Fruit fly (Drosophila melanogaster) whole organism, embryonic: ENCODE measurements around the gene mRpL14.

Experiments
- Adf1 ChIP-seq: fragments of 200-800 bp; sonication (Bioruptor generic); IDR thresholded peaks from 2 replicates; pipeline ENCODE4 v1.3.6; 2022; ENCODE audit warnings: missing biosample characterization, missing genetic modification characterization
- CG10209 ChIP-seq: fragments of 200-800 bp; sonication (Bioruptor generic); optimal IDR thresholded peaks from 3 replicates; lab custom pipeline; 2017; ENCODE audit warnings: missing biosample characterization, mild to moderate bottlenecking, missing genetic modification characterization, missing genetic modification reagents
- CG11456 ChIP-seq: fragments of 200-800 bp; sonication (Bioruptor generic); IDR thresholded peaks from 3 replicates; pipeline ENCODE4 v1.3.6; 2022; ENCODE audit warnings: missing biosample characterization, missing genetic modification characterization
- CG11560 ChIP-seq: fragments of 200-800 bp; sonication (Bioruptor generic); IDR thresholded peaks from 3 replicates; pipeline ENCODE4 v1.3.6; 2022; ENCODE audit warnings: missing biosample characterization, missing genetic modification characterization
- CG15479 ChIP-seq: fragments of 200-800 bp; sonication (Bioruptor generic); optimal IDR thresholded peaks from 3 replicates; lab custom pipeline; 2019; ENCODE audit warnings: missing biosample characterization, mild to moderate bottlenecking, missing genetic modification characterization, moderate library complexity
- CG17912 ChIP-seq: fragments of 200-800 bp; sonication (Bioruptor generic); optimal IDR thresholded peaks from 2 replicates; lab custom pipeline; 2018; ENCODE audit warnings: missing biosample characterization, mild to moderate bottlenecking, missing genetic modification characterization
- CG2199 ChIP-seq: fragments of 200-800 bp; sonication (Bioruptor generic); IDR thresholded peaks from 3 replicates; pipeline ENCODE4 v1.3.6; 2022; ENCODE audit warnings: missing biosample characterization, missing genetic modification characterization
- CG3838 ChIP-seq: fragments of 200-800 bp; sonication (Bioruptor generic); optimal IDR thresholded peaks from 3 replicates; lab custom pipeline; 2016; ENCODE audit warnings: missing biosample characterization, missing genetic modification characterization
- CG4360 ChIP-seq: fragments of 200-800 bp; sonication (Bioruptor generic); IDR thresholded peaks from 2 replicates; pipeline ENCODE4 v1.3.6; 2022; ENCODE audit warnings: missing biosample characterization, missing genetic modification characterization
- CG8359 ChIP-seq: fragments of 200-800 bp; sonication (Bioruptor generic); optimal IDR thresholded peaks from 2 replicates; lab custom pipeline; 2017; ENCODE audit warnings: missing biosample characterization, mild to moderate bottlenecking, missing genetic modification characterization, borderline replicate concordance
- CG8765 ChIP-seq: fragments of 200-800 bp; sonication (Bioruptor generic); IDR thresholded peaks from 2 replicates; pipeline ENCODE4 v1.3.6; 2022; ENCODE audit warnings: missing biosample characterization, missing genetic modification characterization
- CG8924 ChIP-seq: fragments of 200-800 bp; optimal IDR thresholded peaks from 3 replicates; lab custom pipeline; 2019; ENCODE audit warnings: missing biosample characterization, mild to moderate bottlenecking, missing genetic modification characterization, moderate library complexity
- CG9932 ChIP-seq: fragments of 200-800 bp; sonication (Bioruptor generic); IDR thresholded peaks from 2 replicates; pipeline ENCODE4 v1.3.6; 2022; ENCODE audit warnings: missing biosample characterization, missing genetic modification characterization
- D ChIP-seq, 2 experiments: fragments of 200-800 bp in 1 of 2; fragments of >200 bp in 1 of 2; sonication (Bioruptor generic) in 1 of 2; optimal IDR thresholded peaks; 2 replicates in 1 of 2; 3 replicates in 1 of 2; lab custom pipeline; 2017; ENCODE audit warnings: mild to moderate bottlenecking in 1 of 2, missing biosample characterization in 1 of 2, missing genetic modification characterization in 1 of 2, missing genetic modification reagents in 1 of 2
- Doc3 ChIP-seq: fragments of 200-800 bp; sonication (Bioruptor generic); IDR thresholded peaks from 3 replicates; pipeline ENCODE4 v1.3.6; 2022; ENCODE audit warnings: missing biosample characterization, missing genetic modification characterization; ENCODE audit not compliant: partially characterized antibody
- Ets65A ChIP-seq: fragments of 200-800 bp; sonication (Bioruptor generic); peaks from one replicate; lab custom pipeline; 2016; ENCODE audit warnings: missing biosample characterization, missing genetic modification characterization
- Hr51 ChIP-seq, 2 experiments: fragments of 200-800 bp; sonication (Bioruptor generic); optimal IDR thresholded peaks; 2 replicates in 1 of 2; 3 replicates in 1 of 2; lab custom pipeline; 2016 to 2018; ENCODE audit warnings: missing biosample characterization in 2 of 2, missing genetic modification characterization in 2 of 2, mild to moderate bottlenecking in 1 of 2, moderate library complexity in 1 of 2
- Kr ChIP-seq: fragments of 200-800 bp; sonication (Bioruptor generic); optimal IDR thresholded peaks from 2 replicates; lab custom pipeline; 2017; ENCODE audit warnings: missing biosample characterization, mild to moderate bottlenecking, missing genetic modification characterization
- Med ChIP-seq: fragments of 200-800 bp; sonication (Bioruptor generic); peaks from one replicate; lab custom pipeline; 2016; ENCODE audit warnings: missing biosample characterization, missing genetic modification characterization, mild to moderate bottlenecking, inconsistent platforms, moderate library complexity
- cg ChIP-seq: fragments of 200-800 bp; sonication (Bioruptor generic); optimal IDR thresholded peaks from 3 replicates; lab custom pipeline; 2019; ENCODE audit warnings: missing biosample characterization, mild to moderate bottlenecking, missing genetic modification characterization, moderate library complexity
- chm ChIP-seq: fragments of 200-800 bp; sonication (Bioruptor generic); IDR thresholded peaks from 2 replicates; pipeline ENCODE4 v1.3.6; 2022; ENCODE audit warnings: missing biosample characterization, missing genetic modification characterization
- crol ChIP-seq: fragments of 200-800 bp; sonication (Bioruptor generic); IDR thresholded peaks from 2 replicates; pipeline ENCODE4 v1.3.6; 2022; ENCODE audit warnings: missing biosample characterization, missing genetic modification characterization
- eyg ChIP-seq: fragments of 200-800 bp; sonication (Bioruptor generic); optimal IDR thresholded peaks from 3 replicates; lab custom pipeline; 2016; ENCODE audit warnings: missing biosample characterization, missing genetic modification characterization
- ind ChIP-seq: fragments of 200-800 bp; sonication (Bioruptor generic); optimal IDR thresholded peaks from 3 replicates; lab custom pipeline; 2016; ENCODE audit warnings: missing biosample characterization, missing genetic modification characterization
- kah ChIP-seq: fragments of 200-800 bp; sonication (Bioruptor generic); optimal IDR thresholded peaks from 2 replicates; lab custom pipeline; 2018; ENCODE audit warnings: missing biosample characterization, mild to moderate bottlenecking, missing genetic modification characterization
- kni ChIP-seq: fragments of 200-800 bp; sonication (Bioruptor generic); optimal IDR thresholded peaks from 3 replicates; lab custom pipeline; 2017; ENCODE audit warnings: mild to moderate bottlenecking, missing biosample characterization, missing genetic modification reagents, missing genetic modification characterization
- nerfin-2 ChIP-seq: fragments of 200-800 bp; sonication (Bioruptor generic); IDR thresholded peaks from 2 replicates; pipeline ENCODE4 v1.3.6; 2022; ENCODE audit warnings: missing biosample characterization, missing genetic modification characterization; ENCODE audit not compliant: partially characterized antibody
- onecut ChIP-seq: fragments of 200-800 bp; sonication (Bioruptor generic); IDR thresholded peaks from 2 replicates; pipeline ENCODE4 v1.3.6; 2022; ENCODE audit warnings: missing biosample characterization, missing genetic modification characterization
- p53 ChIP-seq: fragments of 200-800 bp; sonication (Bioruptor generic); optimal IDR thresholded peaks from 2 replicates; lab custom pipeline; 2016; ENCODE audit warnings: missing biosample characterization, missing genetic modification characterization
- pros ChIP-seq: fragments of 200-800 bp; sonication (Bioruptor generic); optimal IDR thresholded peaks from 3 replicates; lab custom pipeline; 2019; ENCODE audit warnings: missing biosample characterization, mild to moderate bottlenecking, missing genetic modification characterization, moderate library complexity
- tll ChIP-seq, 2 experiments: fragments of 200-800 bp in 1 of 2; fragments of >200 bp in 1 of 2; sonication (Bioruptor generic) in 1 of 2; optimal IDR thresholded peaks; 2 replicates each; lab custom pipeline; 2017 to 2019; ENCODE audit warnings: missing biosample characterization in 2 of 2, missing genetic modification characterization in 2 of 2, mild to moderate bottlenecking in 1 of 2, moderate library complexity in 1 of 2
- twi ChIP-seq: fragments of 200-800 bp; optimal IDR thresholded peaks from 2 replicates; lab custom pipeline; 2019; ENCODE audit warnings: missing biosample characterization, mild to moderate bottlenecking, missing genetic modification characterization, moderate library complexity
- zen ChIP-seq: fragments of 200-800 bp; sonication (Bioruptor generic); optimal IDR thresholded peaks from 3 replicates; lab custom pipeline; 2018; ENCODE audit warnings: missing biosample characterization, mild to moderate bottlenecking, missing genetic modification characterization, moderate library complexity
- zen2 ChIP-seq: fragments of 200-800 bp; sonication (Bioruptor generic); IDR thresholded peaks from 3 replicates; pipeline ENCODE4 v1.3.6; 2022; ENCODE audit warnings: missing biosample characterization, missing genetic modification characterization; ENCODE audit not compliant: partially characterized antibody

The mRpL14 gene

dm6 chrX:2321900-2322555 lies 22.4 kb downstream of the mRpL14 start (continued):
- peak; percentile 57 for TF ChIP-seq CG9932
- peak; percentile 33 to 60 for TF ChIP-seq Hr51 (GFP tag; optimal IDR thresholded peaks at IDR 0.05; lab: Kevin White, UChicago)
- TF ChIP-seq Doc3 = no peak
- TF ChIP-seq p53 (GFP tag; lab: Kevin White, UChicago) = no peak
- TF ChIP-seq eyg (GFP tag; lab: Kevin White, UChicago) = peak; percentile 8
- 0 out of 2 replicates have a peak, but pooled peaks have one; percentile 31 for TF ChIP-seq CG4360 (GFP tag; lab: Robert Waterston, UW)
- TF ChIP-seq CG8765 (GFP tag; lab: Robert Waterston, UW) = peak; percentile 67
- peak; percentile 22 for TF ChIP-seq CG10209 (GFP tag; lab: Kevin White, UChicago)

DNA sequence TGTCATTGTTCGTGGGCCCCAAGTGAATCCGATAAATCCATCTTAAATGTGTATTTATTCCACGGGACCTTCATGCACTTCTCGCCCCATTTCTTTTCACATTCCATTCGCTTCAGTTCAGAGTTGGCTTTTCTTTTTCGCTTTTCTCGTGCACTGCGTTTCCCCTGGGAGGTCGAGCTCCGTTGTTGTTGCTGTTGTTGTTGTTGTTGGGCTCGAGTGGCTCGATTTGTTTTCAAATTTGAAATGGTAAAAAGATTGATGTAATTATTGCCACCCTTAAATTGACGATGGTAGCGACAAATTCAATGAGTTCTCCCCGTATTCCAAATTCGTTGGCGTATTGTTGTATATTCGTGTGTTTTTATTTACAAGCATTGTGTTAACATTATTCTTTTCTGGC lies 23.6 kb downstream of the mRpL14 start:
- TF ChIP-seq CG2199 (GFP tag; lab: Robert Waterston, UW) (0 out of 3 replicates have a peak, but pooled peaks have one; percentile 35), CG8359 (GFP tag; lab: Kevin White, UChicago) (no peak), CG4360 (GFP tag; lab: Robert Waterston, UW) (peak; percentile 97), ind (GFP tag; lab: Kevin White, UChicago) (no peak)

dm6 chrX:2319783-2320182 lies 24.7 kb downstream of the mRpL14 start:
- TF ChIP-seq zen2 (GFP tag; lab: Robert Waterston, UW) (no peak), onecut (GFP tag; lab: Robert Waterston, UW) (peak; percentile 25; the same call in 1 of the 2 replicates), CG11560 (tag; lab: Robert Waterston, UW) (no peak), Doc3 (no peak), pros (GFP tag; lab: Kevin White, UChicago) (peak; percentile 95), CG2199 (GFP tag; lab: Robert Waterston, UW) (0 out of 3 replicates have a peak, but pooled peaks have one; percentile 38), Kr (GFP tag; lab: Kevin White, UChicago) (peak; percentile 63), twi (tag; lab: Kevin White, UChicago) (peak; percentile 44), Ets65A (GFP tag; lab: Kevin White, UChicago) (no peak), nerfin-2 (no peak), CG17912 (GFP tag; lab: Kevin White, UChicago) (no peak), CG11456 (GFP tag; lab: Robert Waterston, UW) (no peak), zen (tag; lab: Kevin White, UChicago) (peak; percentile 29), CG3838 (GFP tag; lab: Kevin White, UChicago) (no peak), Adf1 (GFP tag; lab: Robert Waterston, UW) (peak; percentile 48; the same call in 1 of the 2 replicates), D (optimal IDR thresholded peaks at IDR 0.05; lab: Kevin White, UChicago) (no peak), D (GFP tag; optimal IDR thresholded peaks at IDR 0.05; lab: Kevin White, UChicago) (no peak), Med (peak; percentile 34), tll (GFP tag; optimal IDR thresholded peaks at IDR 0.05; lab: Kevin White, UChicago) (peak in 1 of 2 experiments; percentile 25), cg (GFP tag; lab: Kevin White, UChicago) (peak; percentile 83), kah (GFP tag; lab: Kevin White, UChicago) (no peak), chm (no peak), kni (GFP tag; lab: Kevin White, UChicago) (peak; percentile 57), crol (GFP tag; lab: Robert Waterston, UW) (peak; percentile 58), CG8924 (tag; lab: Kevin White, UChicago) (peak; percentile 8), CG15479 (GFP tag; lab: Kevin White, UChicago) (peak; percentile 17)
